Fruit fly (Drosophila melanogaster) whole organism, prepupa: ENCODE results near the gene CG2533.
A peak's percentile ranks its signal among the peaks of the same experiment; 100 is the strongest.

ENCODE experiments used
- CG11902 ChIP-seq: fragments of 200-800 bp; sonication (Bioruptor generic); optimal IDR thresholded peaks from 3 replicates; lab custom pipeline; 2016; ENCODE audit warnings: missing biosample characterization, missing genetic modification characterization
- CG3032 ChIP-seq: fragments of 200-800 bp; optimal IDR thresholded peaks from 2 replicates; lab custom pipeline; 2019; ENCODE audit warnings: missing biosample characterization, mild to moderate bottlenecking, missing genetic modification characterization, moderate library complexity
- CG6854 ChIP-seq: fragments of 200-800 bp; sonication (Bioruptor generic); optimal IDR thresholded peaks from 2 replicates; lab custom pipeline; 2017; ENCODE audit warnings: missing biosample characterization, mild to moderate bottlenecking, missing genetic modification characterization
- Hr38 ChIP-seq: sonication (Bioruptor generic); optimal IDR thresholded peaks from 2 replicates; lab custom pipeline; 2016; ENCODE audit warnings: missing biosample characterization, missing genetic modification characterization
- Lpt ChIP-seq: fragments of 200-800 bp; sonication (Bioruptor generic); optimal IDR thresholded peaks from 3 replicates; lab custom pipeline; 2016; ENCODE audit warnings: missing biosample characterization, missing genetic modification characterization
- Smox ChIP-seq: fragments of 200-800 bp; sonication (Bioruptor generic); optimal IDR thresholded peaks from 3 replicates; lab custom pipeline; 2016; ENCODE audit warnings: missing biosample characterization, missing genetic modification characterization
- eg ChIP-seq: fragments of 200-800 bp; sonication (Bioruptor generic); IDR thresholded peaks from 3 replicates; pipeline ENCODE4 v1.3.6; 2022; ENCODE audit warnings: missing biosample characterization, missing genetic modification characterization
- net ChIP-seq: fragments of 200-800 bp; sonication (Bioruptor generic); optimal IDR thresholded peaks from 3 replicates; lab custom pipeline; 2016; ENCODE audit warnings: missing biosample characterization, missing genetic modification characterization
- svp ChIP-seq: fragments of 200-800 bp; sonication (Bioruptor generic); peaks from one replicate; lab custom pipeline; 2016; ENCODE audit warnings: missing biosample characterization, missing genetic modification characterization
- topi ChIP-seq: fragments of 200-800 bp; sonication (Bioruptor generic); optimal IDR thresholded peaks from 3 replicates; lab custom pipeline; 2016; ENCODE audit warnings: missing biosample characterization, missing genetic modification characterization

DNA sequence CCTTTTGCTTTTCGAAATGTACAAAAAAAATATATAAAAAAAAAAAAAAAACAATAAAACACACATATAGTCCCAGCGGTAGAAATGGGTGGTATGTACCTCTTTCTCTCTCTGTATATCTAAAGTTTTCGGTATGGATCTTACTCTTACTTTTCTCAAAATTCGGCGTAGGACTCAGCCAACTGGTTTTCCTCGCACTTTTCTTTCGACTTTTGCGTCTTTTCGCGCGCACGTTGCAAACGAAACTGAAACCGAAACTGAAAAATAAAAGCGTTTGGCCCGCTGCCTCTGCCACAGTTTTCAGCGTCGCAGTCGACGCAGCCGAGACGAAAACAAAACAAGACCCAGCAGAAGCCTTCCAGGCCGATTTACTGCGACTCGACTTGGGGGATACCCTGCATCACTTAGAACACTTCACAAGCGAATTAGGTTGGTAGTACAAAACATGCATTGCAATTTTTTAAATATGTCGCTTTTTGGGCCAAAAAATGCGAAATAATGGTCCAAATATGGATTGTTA lies 45.5 kb downstream of the CG2533 start, which contains the start of gene CG1572:
- TF ChIP-seq Hr38 (no peak), Lpt (GFP tag; lab: Kevin White, UChicago) (peak; percentile 11), CG6854 (GFP tag; lab: Kevin White, UChicago) (peak; percentile 50), topi (GFP tag; lab: Kevin White, UChicago) (peak; percentile 5), CG3032 (tag; lab: Kevin White, UChicago) (no peak), eg (GFP tag; lab: Robert Waterston, UW) (peak; percentile 52; the same call in 2 of the 3 replicates), net (GFP tag; lab: Kevin White, UChicago) (no peak), Smox (GFP tag; lab: Kevin White, UChicago) (peak; percentile 23), CG11902 (GFP tag; lab: Kevin White, UChicago) (no peak), svp (GFP tag; lab: Kevin White, UChicago) (peak; percentile 67)
